Fruit fly (Drosophila melanogaster) S2 (cell line): Measurements from ENCODE around the gene moi.

Experiments used
- CG8478 ChIP-seq: fragments of >200 bp; optimal IDR thresholded peaks from 2 replicates; lab custom pipeline; 2018
- CTCF ChIP-seq, 2 experiments: fragments of >200 bp; optimal IDR thresholded peaks; 2 replicates each; lab custom pipeline; 2018

DNA sequence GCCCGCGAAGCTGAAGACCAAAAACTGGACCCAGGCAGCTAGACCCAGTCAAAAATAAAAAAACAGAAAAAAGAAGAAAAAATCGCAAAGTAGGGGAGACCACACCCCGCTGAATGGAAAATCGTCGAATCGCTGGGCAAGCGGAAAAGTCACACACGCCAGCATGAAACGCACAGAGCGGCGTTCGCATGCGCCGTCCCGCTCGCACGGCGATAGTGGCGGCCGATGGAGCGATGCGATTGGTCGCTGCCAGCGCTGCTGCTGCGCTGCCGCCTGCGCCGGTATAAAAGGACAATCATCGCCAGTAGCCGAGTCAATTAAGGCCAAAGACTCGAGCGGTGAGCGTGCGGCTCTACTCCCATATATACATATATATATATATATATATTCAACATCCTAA, 19.5 kb upstream of the moi start, which contains the start of gene repo:
- TF ChIP-seq CG8478 (lab: Kevin White, UChicago) (no peak), CTCF (optimal IDR thresholded peaks at IDR 0.05; lab: Kevin White, UChicago) (no peak)
